Fruit fly (Drosophila melanogaster) whole organism, pupa: ENCODE results near the gene CG12998.

Experiments used
- CG10348 ChIP-seq: fragments of 200-800 bp; sonication (Bioruptor generic); IDR thresholded peaks from 2 replicates; pipeline ENCODE4 v1.3.6; 2022; ENCODE audit warnings: missing biosample characterization, missing genetic modification characterization
- CG14655 ChIP-seq: fragments of 200-800 bp; sonication (Bioruptor generic); optimal IDR thresholded peaks from 3 replicates; lab custom pipeline; 2017; ENCODE audit warnings: mild to moderate bottlenecking, missing biosample characterization, missing genetic modification reagents, missing genetic modification characterization
- CG15710 ChIP-seq: fragments of 200-800 bp; sonication (Bioruptor generic); optimal IDR thresholded peaks from 2 replicates; lab custom pipeline; 2018; ENCODE audit warnings: missing biosample characterization, mild to moderate bottlenecking, missing genetic modification characterization, moderate library complexity
- CG34367 ChIP-seq: fragments of 200-800 bp; sonication (Bioruptor generic); optimal IDR thresholded peaks from 2 replicates; lab custom pipeline; 2018; ENCODE audit warnings: missing biosample characterization, mild to moderate bottlenecking, missing genetic modification characterization
- CG4496 ChIP-seq: fragments of 200-800 bp; sonication (Bioruptor generic); IDR thresholded peaks from 3 replicates; pipeline ENCODE4 v1.3.6; 2022; ENCODE audit warnings: missing biosample characterization, missing genetic modification characterization
- CG8159 ChIP-seq: fragments of 200-800 bp; sonication (Bioruptor generic); optimal IDR thresholded peaks from 3 replicates; lab custom pipeline; 2018; ENCODE audit warnings: missing biosample characterization, mild to moderate bottlenecking, missing genetic modification characterization, moderate library complexity
- CG8301 ChIP-seq: fragments of 200-800 bp; sonication (Bioruptor generic); optimal IDR thresholded peaks from 2 replicates; lab custom pipeline; 2018; ENCODE audit warnings: missing biosample characterization, mild to moderate bottlenecking, missing genetic modification characterization
- CG9948 ChIP-seq: fragments of 200-800 bp; sonication (Bioruptor generic); optimal IDR thresholded peaks from 2 replicates; lab custom pipeline; 2018; ENCODE audit warnings: missing biosample characterization, mild to moderate bottlenecking, missing genetic modification characterization, moderate library complexity
- D1 ChIP-seq: fragments of 200-800 bp; sonication (Bioruptor generic); optimal IDR thresholded peaks from 2 replicates; lab custom pipeline; 2018; ENCODE audit warnings: missing biosample characterization, mild to moderate bottlenecking, missing genetic modification characterization, moderate library complexity
- EcR ChIP-seq: fragments of 200-800 bp; sonication (Bioruptor generic); optimal IDR thresholded peaks from 3 replicates; lab custom pipeline; 2019; ENCODE audit warnings: missing biosample characterization, missing genetic modification characterization, mild to moderate bottlenecking, moderate library complexity, missing genetic modification reagents
- Snoo ChIP-seq: fragments of 200-800 bp; sonication (Bioruptor generic); optimal IDR thresholded peaks from 3 replicates; lab custom pipeline; 2017; ENCODE audit warnings: missing biosample characterization, mild to moderate bottlenecking, missing genetic modification characterization, inconsistent platforms

- TF ChIP-seq CG14655 (GFP tag; lab: Kevin White, UChicago) (no peak), D1 (tag; lab: Kevin White, UChicago) (no peak), CG10348 (GFP tag; lab: Robert Waterston, UW) (no peak), CG34367 (tag; lab: Kevin White, UChicago) (no peak), CG4496 (GFP tag; lab: Robert Waterston, UW) (no peak), CG8301 (tag; lab: Kevin White, UChicago) (no peak), CG8159 (no peak), CG15710 (tag; lab: Kevin White, UChicago) (no peak), EcR (no peak), Snoo (no peak), CG9948 (tag; lab: Kevin White, UChicago) (no peak)
Measured at dm6 chrX:17221142-17221541, 2.7 kb downstream of the CG12998 start, which contains the start of gene CG5172.
